Fruit fly (Drosophila melanogaster) whole organism: ENCODE results near the gene Parg.

Source experiments
- CG8478 ChIP-seq: fragments of >200 bp; optimal IDR thresholded peaks from 2 replicates; lab custom pipeline; 2018; ENCODE audit warnings: inconsistent platforms
- Dll ChIP-seq: fragments of >200 bp; optimal IDR thresholded peaks from 2 replicates; lab custom pipeline; 2017
- pan ChIP-seq: fragments of >200 bp; optimal IDR thresholded peaks from 2 replicates; lab custom pipeline; 2017
- psq ChIP-seq: fragments of >200 bp; optimal IDR thresholded peaks from 2 replicates; lab custom pipeline; 2017

dm6 chrX:3690631-3691030 is 19.3 kb upstream of the Parg start:
- no peak for TF ChIP-seq pan (lab: Kevin White, UChicago)
- TF ChIP-seq Dll (lab: Kevin White, UChicago) = no peak
- TF ChIP-seq CG8478 (lab: Kevin White, UChicago) = no peak
- TF ChIP-seq psq (lab: Kevin White, UChicago) = no peak
